Fruit fly (Drosophila melanogaster): Measurements from ENCODE around the gene Arv1.
A peak's percentile ranks its signal among the peaks of the same experiment; 100 is the strongest.

Arv1 gene

DNA sequence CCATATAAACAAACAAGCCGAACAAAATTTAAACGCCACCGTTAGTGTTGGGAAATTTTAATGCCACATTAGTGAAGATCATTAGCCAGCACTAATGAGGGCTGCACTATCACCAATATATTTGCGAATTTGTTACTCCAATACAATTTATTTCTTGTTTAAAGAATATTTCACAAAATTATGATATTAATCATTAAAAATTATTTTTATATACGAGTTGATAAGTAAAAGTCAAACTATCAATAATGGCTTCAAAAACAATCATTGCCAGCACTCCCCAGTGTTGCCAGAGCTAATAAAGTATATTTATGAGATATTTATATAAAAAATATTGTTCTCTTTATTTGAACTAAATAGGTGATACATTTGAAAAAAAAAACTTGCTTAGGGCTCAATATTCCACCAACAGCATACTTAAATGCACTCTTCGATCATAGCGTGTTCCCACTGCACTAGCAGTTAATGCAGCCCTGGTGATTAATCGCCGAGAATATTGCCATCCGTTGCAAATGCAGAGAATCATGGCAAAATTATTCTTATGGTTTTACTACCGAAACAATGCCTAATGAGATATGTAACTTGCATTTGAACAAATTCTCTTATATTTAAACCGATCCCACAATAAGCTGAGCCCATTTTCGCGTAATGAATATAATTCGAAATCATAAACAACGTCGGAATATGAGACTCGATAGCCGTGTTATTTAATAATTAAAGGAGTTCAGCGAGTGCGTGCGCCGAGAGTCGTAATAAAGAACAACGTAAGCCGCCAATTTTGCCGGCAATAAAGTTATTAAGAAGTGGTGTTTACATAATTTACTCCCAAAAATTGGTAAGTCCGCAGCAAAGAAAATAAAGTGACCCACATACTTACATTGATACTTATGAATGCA lies 13.1 kb downstream of the Arv1 start, which contains the start of the genes SAK and Cdk12:
TSS of gene SAK (minus strand) at position 65 of the 893 bp plus-strand sequence.
TSS of gene Cdk12 (plus strand) at position 484 of the 893 bp plus-strand sequence.
- TF ChIP-seq Eip93F (GFP tag; optimal IDR thresholded peaks at IDR 0.05) = peak; percentile 71
- peak; percentile 75 for TF ChIP-seq CG7368 (GFP tag; optimal IDR thresholded peaks at IDR 0.05)
- peak; percentile 66 for TF ChIP-seq dac (GFP tag; optimal IDR thresholded peaks at IDR 0.05)
- peak; percentile 88 for TF ChIP-seq OdsH (GFP tag; optimal IDR thresholded peaks at IDR 0.05)
- no peak for TF ChIP-seq CG16779 (tag; optimal IDR thresholded peaks at IDR 0.05)
- TF ChIP-seq lz (GFP tag; optimal IDR thresholded peaks at IDR 0.05) = peak; percentile 67
- no peak for TF ChIP-seq CG6276 (GFP tag; optimal IDR thresholded peaks at IDR 0.05)
- TF ChIP-seq CG8632 (GFP tag; optimal IDR thresholded peaks at IDR 0.05) = peak; percentile 81
- peak; percentile 59 to 75 for TF ChIP-seq ss (GFP tag; optimal IDR thresholded peaks at IDR 0.05)
- TF ChIP-seq fd59A (GFP tag; optimal IDR thresholded peaks at IDR 0.05) = peak; percentile 63
- TF ChIP-seq Hr39 (GFP tag; optimal IDR thresholded peaks at IDR 0.05) = peak; percentile 74
- peak; percentile 70 for TF ChIP-seq CG6808 (GFP tag; optimal IDR thresholded peaks at IDR 0.05)
- TF ChIP-seq Hr4 (GFP tag; optimal IDR thresholded peaks at IDR 0.05) = peak; percentile 77
- TF ChIP-seq salr (GFP tag; optimal IDR thresholded peaks at IDR 0.05) = peak; percentile 26 to 84
- TF ChIP-seq CG11294 (GFP tag; IDR thresholded peaks at IDR 0.05) = peak; percentile 76
- TF ChIP-seq CG6163 (GFP tag; IDR thresholded peaks at IDR 0.05) = peak; percentile 79
- peak; percentile 77 for TF ChIP-seq Smox (GFP tag; optimal IDR thresholded peaks at IDR 0.05)
- peak; percentile 77 for TF ChIP-seq dsx (GFP tag; optimal IDR thresholded peaks at IDR 0.05; ENCODE audit: poor library complexity, severe bottlenecking)
- TF ChIP-seq CG31627 (GFP tag; optimal IDR thresholded peaks at IDR 0.05) = peak; percentile 72
- TF ChIP-seq cyc (GFP tag; optimal IDR thresholded peaks at IDR 0.05) = peak; percentile 78
- peak; percentile 80 for TF ChIP-seq Sox15 (GFP tag; optimal IDR thresholded peaks at IDR 0.05)
- TF ChIP-seq pdm3 (GFP tag; optimal IDR thresholded peaks at IDR 0.05) = peak; percentile 79
- TF ChIP-seq spab (GFP tag; optimal IDR thresholded peaks at IDR 0.05) = peak; percentile 67
- peak; percentile 79 for TF ChIP-seq CG8119 (GFP tag; IDR thresholded peaks at IDR 0.05)
- TF ChIP-seq svp (GFP tag) = no peak
- peak; percentile 75 for TF ChIP-seq CG8319 (GFP tag; optimal IDR thresholded peaks at IDR 0.05)
- peak; percentile 84 for TF ChIP-seq CG11902 (GFP tag; optimal IDR thresholded peaks at IDR 0.05)
- peak; percentile 86 for TF ChIP-seq acj6 (GFP tag; optimal IDR thresholded peaks at IDR 0.05)
- TF ChIP-seq Ets21C (GFP tag; optimal IDR thresholded peaks at IDR 0.05) = peak; percentile 70
- TF ChIP-seq CG9139 (GFP tag; optimal IDR thresholded peaks at IDR 0.05) = peak; percentile 49
- TF ChIP-seq CG32006 (GFP tag; optimal IDR thresholded peaks at IDR 0.05) = peak; percentile 89
- peak; percentile 72 for TF ChIP-seq Ets96B (tag; optimal IDR thresholded peaks at IDR 0.05)
- TF ChIP-seq eg (GFP tag; IDR thresholded peaks at IDR 0.05) = peak; percentile 83
- peak; percentile 35 for TF ChIP-seq CG1621 (tag; optimal IDR thresholded peaks at IDR 0.05)
- TF ChIP-seq vri (GFP tag; optimal IDR thresholded peaks at IDR 0.05) = peak; percentile 23
- peak; percentile 9 for TF ChIP-seq fd85E (GFP tag; optimal IDR thresholded peaks at IDR 0.05)
- TF ChIP-seq Eip75B (GFP tag; optimal IDR thresholded peaks at IDR 0.05) = peak; percentile 66
- TF ChIP-seq Blimp-1 (GFP tag; optimal IDR thresholded peaks at IDR 0.05) = peak; percentile 69
- peak; percentile 92 for TF ChIP-seq Eip78C (GFP tag)
- peak; percentile 78 for TF ChIP-seq CG4318 (GFP tag; optimal IDR thresholded peaks at IDR 0.05)
- peak; percentile 80 for TF ChIP-seq net (GFP tag; optimal IDR thresholded peaks at IDR 0.05)
- TF ChIP-seq CG10631 (GFP tag; optimal IDR thresholded peaks at IDR 0.05) = peak; percentile 90
- peak; percentile 59 for TF ChIP-seq Sox14 (GFP tag; optimal IDR thresholded peaks at IDR 0.05)
- TF ChIP-seq CG10669 (GFP tag; optimal IDR thresholded peaks at IDR 0.05) = peak; percentile 78
- peak; percentile 60 for TF ChIP-seq fkh (GFP tag; optimal IDR thresholded peaks at IDR 0.05)
- peak; percentile 84 for TF ChIP-seq CG3032 (tag; optimal IDR thresholded peaks at IDR 0.05)
- TF ChIP-seq CG11762 (GFP tag; optimal IDR thresholded peaks at IDR 0.05; ENCODE audit: insufficient read depth) = peak; percentile 74
- peak; percentile 85 for TF ChIP-seq CG3919 (GFP tag; optimal IDR thresholded peaks at IDR 0.05)
- TF ChIP-seq Hr38 (GFP tag; optimal IDR thresholded peaks at IDR 0.05) = no peak
- TF ChIP-seq CG15336 (GFP tag; IDR thresholded peaks at IDR 0.05) = peak; percentile 75

All from whole organism, prepupa.